Worm (Caenorhabditis elegans) whole organism, young adult: ENCODE data around the gene prp-3.

Source experiments
- B0035.1 ChIP-seq: sonication (generic microtip); optimal IDR thresholded peaks from 2 replicates; lab custom pipeline; 2016; ENCODE audit warnings: missing genetic modification characterization, mild to moderate bottlenecking, missing compliant biosample characterization, missing genotype, missing genetic modification reagents
- B0336.3 ChIP-seq: fragments of 200-800 bp; sonication (Bioruptor generic); IDR thresholded peaks from 2 replicates; pipeline ENCODE4 v1.3.6; 2022; ENCODE audit warnings: missing genetic modification characterization, missing compliant biosample characterization
- F22D6.2 ChIP-seq: sonication (generic microtip); optimal IDR thresholded peaks from 2 replicates; lab custom pipeline; 2016; ENCODE audit warnings: mild to moderate bottlenecking, missing genetic modification characterization, missing compliant biosample characterization
- F33H1.4 ChIP-seq: fragments of 200-800 bp; sonication (Bioruptor generic); IDR thresholded peaks from 2 replicates; pipeline ENCODE4 v1.3.6; 2022; ENCODE audit warnings: missing genetic modification reagents, missing genetic modification characterization, missing compliant biosample characterization
- F39B2.1 ChIP-seq: fragments of 200-800 bp; sonication (Bioruptor generic); IDR thresholded peaks from 2 replicates; pipeline ENCODE4 v1.3.6; 2022; ENCODE audit warnings: missing genetic modification reagents, missing genetic modification characterization, missing compliant biosample characterization
- F52B5.7 ChIP-seq: sonication (generic microtip); optimal IDR thresholded peaks from 2 replicates; lab custom pipeline; 2016; ENCODE audit warnings: mild to moderate bottlenecking, missing genetic modification characterization, missing compliant biosample characterization
- K11D2.4 ChIP-seq: fragments of 200-800 bp; sonication (Bioruptor generic); IDR thresholded peaks from 2 replicates; pipeline ENCODE4 v1.3.6; 2022; ENCODE audit warnings: missing genetic modification reagents, missing genetic modification characterization, missing compliant biosample characterization
- K12H6.12 ChIP-seq: fragments of 200-800 bp; sonication (Bioruptor generic); optimal IDR thresholded peaks from 2 replicates; lab custom pipeline; 2018; ENCODE audit warnings: mild to moderate bottlenecking, missing genetic modification characterization, missing compliant biosample characterization
- Y53G8AR.9 ChIP-seq: fragments of 200-800 bp; sonication (Bioruptor generic); conservative IDR thresholded peaks from 2 replicates; pipeline ENCODE4 v1.3.6; 2022; ENCODE audit warnings: missing genetic modification reagents, missing genetic modification characterization, missing compliant biosample characterization
- Y67H2A.10 ChIP-seq: fragments of 200-800 bp; sonication (Bioruptor generic); conservative IDR thresholded peaks from 2 replicates; pipeline ENCODE4 v1.3.6; 2022; ENCODE audit warnings: missing genetic modification reagents, missing genetic modification characterization, missing compliant biosample characterization
- ZK185.1 ChIP-seq: sonication (generic microtip); optimal IDR thresholded peaks from 2 replicates; lab custom pipeline; 2016; ENCODE audit warnings: mild to moderate bottlenecking, missing genetic modification characterization, missing compliant biosample characterization; ENCODE audit not compliant: poor library complexity, severe bottlenecking
- ama-1 ChIP-seq, 3 experiments: fragments of 150-350 bp in 1 of 3; sonication (generic microtip) in 2 of 3; optimal IDR thresholded peaks; 2 replicates each; lab custom pipeline; 2014 to 2018; ENCODE audit warnings: missing biosample characterization in 2 of 3, missing genetic modification characterization in 2 of 3, missing genetic modification reagents in 2 of 3
- atf-7 ChIP-seq: sonication (generic microtip); optimal IDR thresholded peaks from 2 replicates; lab custom pipeline; 2017; ENCODE audit warnings: mild to moderate bottlenecking, missing genetic modification characterization, missing compliant biosample characterization
- attf-5 ChIP-seq: fragments of 200-800 bp; sonication (Bioruptor generic); optimal IDR thresholded peaks from 2 replicates; lab custom pipeline; 2018; ENCODE audit warnings: mild to moderate bottlenecking, missing genetic modification characterization, missing compliant biosample characterization
- ccch-3 ChIP-seq: fragments of 200-800 bp; sonication (Bioruptor generic); optimal IDR thresholded peaks from 2 replicates; lab custom pipeline; 2018; ENCODE audit warnings: mild to moderate bottlenecking, missing genetic modification characterization, missing compliant biosample characterization
- cebp-1 ChIP-seq, 2 experiments: fragments of 200-800 bp in 1 of 2; sonication (Bioruptor generic) in 1 of 2; sonication (generic microtip) in 1 of 2; IDR thresholded peaks in 1 of 2; optimal IDR thresholded peaks in 1 of 2; 2 replicates each; pipeline versions ENCODE4 v1.3.6 to Lab custom; 2017 to 2022; ENCODE audit warnings: missing compliant biosample characterization in 2 of 2, missing genetic modification characterization in 2 of 2, mild to moderate bottlenecking in 1 of 2, missing genetic modification reagents in 1 of 2, moderate library complexity in 1 of 2
- ceh-91 ChIP-seq: fragments of 200-800 bp; sonication (Bioruptor generic); IDR thresholded peaks from 2 replicates; pipeline ENCODE4 v1.3.6; 2022; ENCODE audit warnings: missing genetic modification reagents, missing genetic modification characterization, missing compliant biosample characterization
- egl-44 ChIP-seq: fragments of 200-800 bp; sonication (Bioruptor generic); IDR thresholded peaks from 2 replicates; pipeline ENCODE4 v1.3.6; 2022; ENCODE audit warnings: missing genetic modification reagents, missing genetic modification characterization, missing compliant biosample characterization
- him-1 ChIP-seq: sonication (generic microtip); optimal IDR thresholded peaks from 2 replicates; lab custom pipeline; 2016; ENCODE audit warnings: missing genotype, missing genetic modification reagents, missing genetic modification characterization, missing compliant biosample characterization
- hlh-12 ChIP-seq: sonication (generic microtip); optimal IDR thresholded peaks from 2 replicates; lab custom pipeline; 2016; ENCODE audit warnings: missing genetic modification characterization, missing compliant biosample characterization
- let-526 ChIP-seq: fragments of 200-800 bp; sonication (Bioruptor generic); IDR thresholded peaks from 2 replicates; pipeline ENCODE4 v1.3.6; 2022; ENCODE audit warnings: missing genetic modification reagents, missing genetic modification characterization, missing compliant biosample characterization
- let-607 ChIP-seq, 2 experiments: fragments of 200-800 bp in 1 of 2; sonication (Bioruptor generic) in 1 of 2; sonication (generic microtip) in 1 of 2; optimal IDR thresholded peaks; 2 replicates each; lab custom pipeline; 2016 to 2018; ENCODE audit warnings: mild to moderate bottlenecking in 2 of 2, missing compliant biosample characterization in 2 of 2, missing genetic modification characterization in 2 of 2, moderate library complexity in 2 of 2, missing genotype in 1 of 2
- lin-35 ChIP-seq, 3 experiments: fragments of 150-350 bp in 2 of 3; sonication (generic microtip) in 1 of 3; optimal IDR thresholded peaks; 2 replicates each; lab custom pipeline; 2014 to 2018; ENCODE audit warnings: missing biosample characterization in 3 of 3, missing genetic modification characterization in 3 of 3, missing genetic modification reagents in 3 of 3
- lin-54 ChIP-seq: fragments of 200-800 bp; sonication (Bioruptor generic); optimal IDR thresholded peaks from 2 replicates; lab custom pipeline; 2018; ENCODE audit warnings: mild to moderate bottlenecking, missing genetic modification characterization, missing compliant biosample characterization
- madf-10 ChIP-seq: sonication (generic microtip); optimal IDR thresholded peaks from 2 replicates; lab custom pipeline; 2016; ENCODE audit warnings: mild to moderate bottlenecking, missing genetic modification characterization, missing compliant biosample characterization
- madf-6 ChIP-seq: fragments of 200-800 bp; sonication (Bioruptor generic); IDR thresholded peaks from 2 replicates; pipeline ENCODE4 v1.3.6; 2022; ENCODE audit warnings: missing genetic modification reagents, missing genetic modification characterization, missing compliant biosample characterization
- madf-8 ChIP-seq: fragments of 200-800 bp; sonication (Bioruptor generic); conservative IDR thresholded peaks from 2 replicates; pipeline ENCODE4 v1.3.6; 2022; ENCODE audit warnings: missing genetic modification reagents, missing genetic modification characterization, missing compliant biosample characterization
- mcd-1 ChIP-seq: fragments of 200-800 bp; sonication (Bioruptor generic); IDR thresholded peaks from 2 replicates; pipeline ENCODE4 v1.3.6; 2022; ENCODE audit warnings: missing genetic modification reagents, missing genetic modification characterization, missing compliant biosample characterization
- nhr-27 ChIP-seq: fragments of 200-800 bp; sonication (Bioruptor generic); optimal IDR thresholded peaks from 2 replicates; lab custom pipeline; 2018; ENCODE audit warnings: mild to moderate bottlenecking, missing genetic modification characterization, moderate library complexity, missing compliant biosample characterization
- nhr-80 ChIP-seq: sonication (generic microtip); optimal IDR thresholded peaks from 2 replicates; lab custom pipeline; 2016; ENCODE audit warnings: missing genetic modification characterization, missing compliant biosample characterization
- nhr-90 ChIP-seq: sonication (generic microtip); optimal IDR thresholded peaks from 2 replicates; lab custom pipeline; 2016; ENCODE audit warnings: missing genotype, mild to moderate bottlenecking, missing genetic modification characterization, missing compliant biosample characterization
- pbrm-1 ChIP-seq: fragments of 200-800 bp; sonication (Bioruptor generic); IDR thresholded peaks from 2 replicates; pipeline ENCODE4 v1.3.6; 2022; ENCODE audit warnings: missing genetic modification reagents, missing genetic modification characterization, missing compliant biosample characterization
- sea-2 ChIP-seq: fragments of 200-800 bp; sonication (Bioruptor generic); IDR thresholded peaks from 2 replicates; pipeline ENCODE4 v1.3.6; 2022; ENCODE audit warnings: missing genetic modification characterization, missing compliant biosample characterization
- tbp1 ChIP-seq: fragments of 200-800 bp; sonication (Bioruptor generic); optimal IDR thresholded peaks from 2 replicates; lab custom pipeline; 2018; ENCODE audit warnings: mild to moderate bottlenecking, missing genetic modification characterization, missing compliant biosample characterization
- unc-130 ChIP-seq: sonication (generic microtip); optimal IDR thresholded peaks from 2 replicates; lab custom pipeline; 2016; ENCODE audit warnings: missing genetic modification reagents, missing genetic modification characterization, missing compliant biosample characterization
- unc-62 ChIP-seq: fragments of 150-350 bp; optimal IDR thresholded peaks from 2 replicates; lab custom pipeline; 2014; ENCODE audit warnings: missing biosample characterization, missing genetic modification reagents, missing genetic modification characterization
- zfh-2 ChIP-seq: fragments of 200-800 bp; sonication (Bioruptor generic); conservative IDR thresholded peaks from 2 replicates; pipeline ENCODE4 v1.3.6; 2022; ENCODE audit warnings: missing genetic modification reagents, missing genetic modification characterization, missing compliant biosample characterization
- ztf-18 ChIP-seq: sonication (generic microtip); optimal IDR thresholded peaks from 2 replicates; lab custom pipeline; 2016; ENCODE audit warnings: missing genotype, mild to moderate bottlenecking, missing genetic modification characterization, missing compliant biosample characterization
- ztf-22 ChIP-seq: fragments of 200-800 bp; sonication (Bioruptor generic); optimal IDR thresholded peaks from 2 replicates; lab custom pipeline; 2018; ENCODE audit warnings: mild to moderate bottlenecking, missing genetic modification characterization, moderate library complexity, missing compliant biosample characterization
- ztf-25 ChIP-seq: fragments of 200-800 bp; sonication (Bioruptor generic); IDR thresholded peaks from 2 replicates; pipeline ENCODE4 v1.3.6; 2022; ENCODE audit warnings: missing genetic modification reagents, missing genetic modification characterization, missing compliant biosample characterization
- ztf-28 ChIP-seq: fragments of 200-800 bp; sonication (Bioruptor generic); IDR thresholded peaks from 2 replicates; pipeline ENCODE4 v1.3.6; 2022; ENCODE audit warnings: missing genetic modification reagents, missing genetic modification characterization, missing compliant biosample characterization
- ztf-3 ChIP-seq: fragments of 200-800 bp; sonication (Bioruptor generic); optimal IDR thresholded peaks from 2 replicates; lab custom pipeline; 2018; ENCODE audit warnings: mild to moderate bottlenecking, missing genetic modification characterization, missing compliant biosample characterization

The prp-3 gene

DNA sequence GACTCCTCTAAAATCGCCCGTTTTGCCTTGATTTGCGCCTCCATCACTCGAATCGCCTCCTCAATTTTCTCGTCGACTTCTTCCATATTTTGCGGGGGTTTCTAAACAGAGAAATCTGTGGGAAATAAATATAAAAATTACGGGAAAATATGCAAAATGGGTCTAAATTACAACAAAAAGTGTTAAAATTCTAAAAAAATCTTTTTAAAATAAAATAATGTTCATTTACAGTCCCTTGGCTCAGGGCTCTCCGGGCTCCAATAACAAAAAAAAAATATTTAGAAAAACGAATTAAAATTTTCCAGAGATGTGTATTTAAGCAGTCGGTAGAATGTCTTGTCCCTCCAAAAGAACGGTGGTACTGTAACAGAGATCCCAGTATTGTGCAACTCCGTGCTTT, 3.9 kb downstream of the prp-3 start, which contains the start of gene M03C11.6:
TSS of gene M03C11.6 (minus strand) at position 101 of the 400 bp plus-strand sequence.
- no peak for TF ChIP-seq Y67H2A.10 (GFP tag; lab: Robert Waterston, UW)
- no peak for TF ChIP-seq sea-2 (GFP tag; lab: Robert Waterston, UW)
- no peak for TF ChIP-seq madf-10 (tag; lab: Kevin White, UChicago)

DNA sequence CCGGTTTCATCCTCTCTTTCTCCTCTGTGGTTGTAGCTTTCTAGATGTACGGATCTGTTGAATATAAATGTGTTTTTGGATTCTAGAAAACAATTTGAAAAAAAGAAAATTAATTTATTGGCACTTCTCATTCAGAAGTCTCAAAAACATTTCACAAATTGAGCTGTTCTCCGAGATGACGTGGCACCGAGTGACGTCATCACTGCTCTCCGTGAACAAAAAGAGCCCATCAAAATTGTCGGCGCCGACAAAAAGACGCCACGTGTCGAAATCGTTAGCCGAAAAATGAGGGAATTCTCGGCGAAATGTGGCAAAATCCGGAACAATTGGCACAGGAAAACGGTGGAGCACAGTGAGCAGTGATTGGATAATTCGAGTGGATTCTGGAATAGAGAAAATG, 6.1 kb downstream of the prp-3 start:
- TF ChIP-seq tbp1 (GFP tag; lab: Kevin White, UChicago) (no peak), him-1 (tag; lab: Kevin White, UChicago) (peak; percentile 93), atf-7 (tag; lab: Kevin White, UChicago) (peak; percentile 24), ceh-91 (GFP tag; lab: Robert Waterston, UW) (no peak), ztf-25 (GFP tag; lab: Robert Waterston, UW) (no peak), K12H6.12 (tag; lab: Kevin White, UChicago) (no peak), ama-1 (optimal IDR thresholded peaks at IDR 0.05; lab: Kevin White, UChicago) (no peak), ama-1 (GFP tag; optimal IDR thresholded peaks at IDR 0.05; lab: Kevin White, UChicago) (no peak), F39B2.1 (no peak), nhr-90 (tag; lab: Kevin White, UChicago) (no peak), nhr-80 (tag; lab: Kevin White, UChicago) (no peak), mcd-1 (GFP tag; lab: Robert Waterston, UW) (0 out of 2 replicates have a peak, but pooled peaks have one; percentile 12)

DNA sequence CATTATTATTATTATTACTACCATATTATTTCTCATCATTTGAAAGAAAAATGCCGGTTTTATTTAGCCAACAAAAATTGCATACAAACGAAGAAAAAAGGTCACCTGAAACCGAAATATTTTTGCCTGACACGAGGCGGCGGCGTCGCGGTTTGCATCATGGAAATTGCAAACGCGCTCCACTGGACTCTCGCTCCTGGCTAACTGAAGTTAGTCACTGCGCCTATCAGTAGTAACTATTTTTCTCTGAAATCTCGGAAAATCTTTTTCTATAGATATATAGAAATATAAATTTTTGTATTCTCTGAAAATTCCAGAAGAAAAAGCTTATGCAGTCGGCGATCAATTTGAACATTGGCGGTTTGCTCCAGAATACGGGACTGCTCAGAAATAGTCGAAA, 12.0 kb downstream of the prp-3 start, which contains the start of gene ymel-1:
TSS of gene ymel-1 (plus strand) at position 318 of the 400 bp plus-strand sequence.
- no peak for TF ChIP-seq atf-7 (tag; lab: Kevin White, UChicago)
- TF ChIP-seq lin-35 (GFP tag; optimal IDR thresholded peaks at IDR 0.05; lab: Kevin White, UChicago): peak in 1 of 3 experiments; percentile 42
- no peak for TF ChIP-seq cebp-1 (GFP tag; IDR thresholded peaks at IDR 0.05; lab: Robert Waterston, UW)
- peak; percentile 55 for TF ChIP-seq cebp-1 (tag; optimal IDR thresholded peaks at IDR 0.05; lab: Kevin White, UChicago)
- TF ChIP-seq ccch-3 (GFP tag; lab: Kevin White, UChicago): no peak
- TF ChIP-seq hlh-12 (tag; lab: Kevin White, UChicago): no peak
- 0 out of 2 replicates have a peak, but pooled peaks have one; percentile 9 for TF ChIP-seq F33H1.4 (GFP tag; lab: Robert Waterston, UW)
- TF ChIP-seq tbp1 (GFP tag; lab: Kevin White, UChicago): peak; percentile 4
- no peak for TF ChIP-seq unc-62
- TF ChIP-seq nhr-80 (tag; lab: Kevin White, UChicago): peak; percentile 28
- TF ChIP-seq nhr-27: no peak
- peak; percentile 25 for TF ChIP-seq ztf-18
- no peak for TF ChIP-seq madf-8 (GFP tag; lab: Robert Waterston, UW)
- no peak for TF ChIP-seq F22D6.2 (tag; lab: Kevin White, UChicago)
- TF ChIP-seq madf-10 (tag; lab: Kevin White, UChicago): peak; percentile 7
- TF ChIP-seq F52B5.7 (tag; lab: Kevin White, UChicago): peak; percentile 39
- TF ChIP-seq ama-1 (optimal IDR thresholded peaks at IDR 0.05; lab: Kevin White, UChicago): peak; percentile 41
- no peak for TF ChIP-seq ama-1 (GFP tag; optimal IDR thresholded peaks at IDR 0.05; lab: Kevin White, UChicago)
- TF ChIP-seq pbrm-1: peak; percentile 32; the same call in 1 of the 2 replicates
- TF ChIP-seq B0035.1 (tag; lab: Kevin White, UChicago): peak; percentile 11
- TF ChIP-seq K11D2.4 (GFP tag; lab: Robert Waterston, UW): no peak
- TF ChIP-seq ztf-22 (GFP tag; lab: Kevin White, UChicago): no peak
- no peak for TF ChIP-seq let-526
- peak in 1 of 2 experiments; percentile 40 for TF ChIP-seq let-607 (tag; optimal IDR thresholded peaks at IDR 0.05; lab: Kevin White, UChicago)
- TF ChIP-seq K12H6.12 (tag; lab: Kevin White, UChicago): no peak
- TF ChIP-seq ztf-3 (GFP tag; lab: Kevin White, UChicago): no peak
- TF ChIP-seq nhr-90 (tag; lab: Kevin White, UChicago): peak; percentile 19
- 0 out of 2 replicates have a peak, but pooled peaks have one; percentile 23 for TF ChIP-seq Y53G8AR.9 (GFP tag; lab: Robert Waterston, UW)
- no peak for TF ChIP-seq zfh-2
- peak; percentile 11 for TF ChIP-seq lin-54 (GFP tag; lab: Kevin White, UChicago)
- no peak for TF ChIP-seq madf-6 (GFP tag; lab: Robert Waterston, UW)
- peak; percentile 51; the same call in 1 of the 2 replicates for TF ChIP-seq B0336.3 (GFP tag; lab: Robert Waterston, UW)
- no peak for TF ChIP-seq ztf-28
- peak; percentile 88 for TF ChIP-seq mcd-1 (GFP tag; lab: Robert Waterston, UW)
- peak; percentile 69 for TF ChIP-seq attf-5 (GFP tag; lab: Kevin White, UChicago)
- peak; percentile 26 for TF ChIP-seq ZK185.1
- no peak for TF ChIP-seq egl-44 (GFP tag; lab: Robert Waterston, UW)
- no peak for TF ChIP-seq unc-130 (GFP tag; lab: Kevin White, UChicago)
